Worm (Caenorhabditis elegans): ENCODE measurements around the gene Y41G9A.6.

DNA sequence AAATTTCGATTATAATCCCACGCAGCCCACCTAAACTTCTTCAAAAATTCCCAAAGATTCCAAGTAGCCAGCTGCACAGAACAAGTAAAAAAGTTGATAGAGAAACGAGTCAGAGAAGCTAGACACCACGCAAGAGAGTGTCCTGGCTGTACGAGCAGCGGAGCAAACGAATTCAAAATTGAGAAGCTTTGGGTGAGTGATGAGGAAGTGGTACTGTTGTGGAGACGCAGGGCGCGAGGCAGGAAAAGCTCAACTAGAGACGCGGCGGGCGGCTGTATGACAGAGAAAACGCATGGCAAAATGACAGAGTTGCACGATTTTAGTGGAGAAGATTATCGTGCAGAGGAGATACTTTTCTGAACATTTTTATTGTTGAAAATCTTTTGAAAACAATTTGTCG lies 45.6 kb upstream of the Y41G9A.6 start:
- TF ChIP-seq unc-130 (tag; optimal IDR thresholded peaks at IDR 0.05) (no peak), skn-1 (tag; optimal IDR thresholded peaks at IDR 0.05) (peak; percentile 43), zag-1 (tag; optimal IDR thresholded peaks at IDR 0.05) (no peak), nhr-76 (tag; optimal IDR thresholded peaks at IDR 0.05) (no peak), isw-1 (GFP tag; IDR thresholded peaks at IDR 0.05) (no peak), ces-1 (GFP tag; optimal IDR thresholded peaks at IDR 0.05) (no peak), snpc-4 (tag; optimal IDR thresholded peaks at IDR 0.05) (no peak), ceh-90 (tag; optimal IDR thresholded peaks at IDR 0.05) (no peak), ztf-11 (tag; optimal IDR thresholded peaks at IDR 0.05) (no peak), ama-1 (optimal IDR thresholded peaks at IDR 0.05) (no peak)
